Fruit fly (Drosophila melanogaster): Measurements from ENCODE around the gene tant.

The tant gene

dm6 chr3L:6082561-6082960 is 27.6 kb downstream of the tant start, which contains the start of gene CG13293 (continued):
- TF ChIP-seq tio (GFP tag; optimal IDR thresholded peaks at IDR 0.05) (no peak), luna (GFP tag; optimal IDR thresholded peaks at IDR 0.05) (no peak), CG32532 (GFP tag; IDR thresholded peaks at IDR 0.05) (no peak), CG34224 (GFP tag; IDR thresholded peaks at IDR 0.05; ENCODE audit: partially characterized antibody) (no peak), crc (GFP tag; optimal IDR thresholded peaks at IDR 0.05) (no peak), CG8388 (GFP tag; optimal IDR thresholded peaks at IDR 0.05) (no peak), Rfx (GFP tag; IDR thresholded peaks at IDR 0.05) (0 out of 2 replicates have a peak, but pooled peaks have one; percentile 11), CG2116 (GFP tag; optimal IDR thresholded peaks at IDR 0.05) (no peak), E2f1 (GFP tag; IDR thresholded peaks at IDR 0.05) (no peak), PHDP (tag; optimal IDR thresholded peaks at IDR 0.05) (no peak), ftz-f1 (GFP tag; optimal IDR thresholded peaks at IDR 0.05) (no peak), ci (GFP tag; IDR thresholded peaks at IDR 0.05) (no peak; the same call in 2 of the 3 replicates), CG34422 (GFP tag; IDR thresholded peaks at IDR 0.05) (no peak; the same call in 2 of the 3 replicates), Nf-YC (tag; optimal IDR thresholded peaks at IDR 0.05) (no peak), cad (GFP tag; optimal IDR thresholded peaks at IDR 0.05) (peak; percentile 28), Ravus (GFP tag; IDR thresholded peaks at IDR 0.05) (no peak), Drgx (GFP tag; IDR thresholded peaks at IDR 0.05) (no peak), Rx (GFP tag; IDR thresholded peaks at IDR 0.05) (peak; percentile 24; the same call in 1 of the 2 replicates), CG15696 (tag; optimal IDR thresholded peaks at IDR 0.05) (no peak), Fer1 (GFP tag; optimal IDR thresholded peaks at IDR 0.05) (peak; percentile 17), CG9876 (GFP tag; optimal IDR thresholded peaks at IDR 0.05) (no peak), twi (tag; optimal IDR thresholded peaks at IDR 0.05) (no peak), bcd (GFP tag; optimal IDR thresholded peaks at IDR 0.05) (no peak), seq (GFP tag; IDR thresholded peaks at IDR 0.05) (peak; percentile 97), ap (GFP tag; IDR thresholded peaks at IDR 0.05) (no peak), GATAe (GFP tag; conservative IDR thresholded peaks at IDR 0.05) (no peak), usp (GFP tag; optimal IDR thresholded peaks at IDR 0.05) (no peak), dysf (GFP tag; IDR thresholded peaks at IDR 0.05) (no peak), CG2889 (GFP tag; IDR thresholded peaks at IDR 0.05) (no peak), Xrp1 (GFP tag; IDR thresholded peaks at IDR 0.05) (no peak), Jarid2 (GFP tag; optimal IDR thresholded peaks at IDR 0.05) (no peak), maf-S (GFP tag; optimal IDR thresholded peaks at IDR 0.05) (no peak), CG32772 (GFP tag; IDR thresholded peaks at IDR 0.05) (no peak), CG1024 (GFP tag; IDR thresholded peaks at IDR 0.05) (no peak), CG8478 (optimal IDR thresholded peaks at IDR 0.05) (no peak), Mrtf (GFP tag; IDR thresholded peaks at IDR 0.05) (no peak), CG18619 (GFP tag; optimal IDR thresholded peaks at IDR 0.05) (no peak), Vsx1 (GFP tag; optimal IDR thresholded peaks at IDR 0.05) (no peak), cwo (GFP tag; optimal IDR thresholded peaks at IDR 0.05) (no peak), Dref (GFP tag; IDR thresholded peaks at IDR 0.05) (0 out of 2 replicates have a peak, but pooled peaks have one; percentile 14), HmgZ (tag; optimal IDR thresholded peaks at IDR 0.05) (no peak), Antp (GFP tag; optimal IDR thresholded peaks at IDR 0.05) (no peak), odd (GFP tag; optimal IDR thresholded peaks at IDR 0.05) (no peak), ato (GFP tag; IDR thresholded peaks at IDR 0.05; ENCODE audit: partially characterized antibody) (no peak), gfzf (GFP tag; optimal IDR thresholded peaks at IDR 0.05) (no peak), Hr78 (GFP tag; optimal IDR thresholded peaks at IDR 0.05) (no peak), CG10543 (GFP tag; optimal IDR thresholded peaks at IDR 0.05) (no peak), Myb (GFP tag; optimal IDR thresholded peaks at IDR 0.05) (peak; percentile 61), CG8089 (GFP tag; optimal IDR thresholded peaks at IDR 0.05) (no peak), CG4282 (GFP tag; optimal IDR thresholded peaks at IDR 0.05) (no peak), CG7357 (GFP tag; IDR thresholded peaks at IDR 0.05) (0 out of 3 replicates have a peak, but pooled peaks have one; percentile 16), CG12236 (GFP tag; optimal IDR thresholded peaks at IDR 0.05) (no peak), Poxn (GFP tag; IDR thresholded peaks at IDR 0.05) (no peak)

All from whole organism, embryonic.